Worm (Caenorhabditis elegans) whole organism, late embryonic: ENCODE measurements around the gene B0334.13.

Experiments
- C08G9.2 ChIP-seq: sonication (generic microtip); optimal IDR thresholded peaks from 2 replicates; lab custom pipeline; 2016; ENCODE audit warnings: mild to moderate bottlenecking, missing genetic modification characterization, moderate library complexity, missing compliant biosample characterization
- K02D7.2 ChIP-seq: sonication (generic microtip); optimal IDR thresholded peaks from 2 replicates; lab custom pipeline; 2017; ENCODE audit warnings: mild to moderate bottlenecking, missing genetic modification characterization, missing compliant biosample characterization
- K09A11.1 ChIP-seq: sonication (generic microtip); optimal IDR thresholded peaks from 2 replicates; lab custom pipeline; 2017; ENCODE audit warnings: antibody characterized with exemption, mild to moderate bottlenecking, missing genetic modification characterization, missing compliant biosample characterization; ENCODE audit not compliant: insufficient read depth
- T23F11.4 ChIP-seq: fragments of 200-800 bp; sonication (Bioruptor generic); optimal IDR thresholded peaks from 2 replicates; lab custom pipeline; 2018; ENCODE audit warnings: mild to moderate bottlenecking, missing genetic modification characterization, missing compliant biosample characterization
- ahr-1 ChIP-seq: sonication (generic microtip); optimal IDR thresholded peaks from 2 replicates; lab custom pipeline; 2016; ENCODE audit warnings: missing genetic modification characterization, missing compliant biosample characterization
- ceh-18 ChIP-seq: sonication (generic microtip); optimal IDR thresholded peaks from 2 replicates; lab custom pipeline; 2016; ENCODE audit warnings: missing genetic modification characterization, missing compliant biosample characterization
- ceh-19 ChIP-seq: fragments of 200-800 bp; sonication (Bioruptor generic); optimal IDR thresholded peaks from 2 replicates; lab custom pipeline; 2018; ENCODE audit warnings: mild to moderate bottlenecking, missing genetic modification characterization, missing compliant biosample characterization
- ceh-2 ChIP-seq: sonication (generic microtip); optimal IDR thresholded peaks from 2 replicates; lab custom pipeline; 2016; ENCODE audit warnings: missing genotype, missing genetic modification characterization, missing compliant biosample characterization
- ceh-22 ChIP-seq: sonication (generic microtip); optimal IDR thresholded peaks from 2 replicates; lab custom pipeline; 2017; ENCODE audit warnings: missing biosample characterization, missing genetic modification characterization
- ceh-24 ChIP-seq: sonication (generic microtip); optimal IDR thresholded peaks from 2 replicates; lab custom pipeline; 2016; ENCODE audit warnings: mild to moderate bottlenecking, missing genetic modification characterization, missing compliant biosample characterization
- ceh-31 ChIP-seq: sonication (generic microtip); optimal IDR thresholded peaks from 2 replicates; lab custom pipeline; 2016; ENCODE audit warnings: missing genetic modification characterization, missing compliant biosample characterization
- ceh-34 ChIP-seq: sonication (generic microtip); optimal IDR thresholded peaks from 2 replicates; lab custom pipeline; 2016; ENCODE audit warnings: mild to moderate bottlenecking, missing genetic modification characterization, missing compliant biosample characterization
- ceh-48 ChIP-seq: sonication (generic microtip); optimal IDR thresholded peaks from 2 replicates; lab custom pipeline; 2016; ENCODE audit warnings: missing genetic modification characterization, inconsistent platforms, missing compliant biosample characterization
- che-1 ChIP-seq: sonication (generic microtip); optimal IDR thresholded peaks from 2 replicates; lab custom pipeline; 2016; ENCODE audit warnings: mild to moderate bottlenecking, missing genetic modification characterization, missing compliant biosample characterization
- dmd-4 ChIP-seq: sonication (generic microtip); optimal IDR thresholded peaks from 2 replicates; lab custom pipeline; 2016; ENCODE audit warnings: borderline replicate concordance, missing genetic modification characterization, missing compliant biosample characterization
- dve-1 ChIP-seq: sonication (generic microtip); optimal IDR thresholded peaks from 2 replicates; lab custom pipeline; 2017; ENCODE audit warnings: antibody characterized with exemption, mild to moderate bottlenecking, missing genetic modification characterization, missing compliant biosample characterization
- elt-2 ChIP-seq: sonication (generic microtip); optimal IDR thresholded peaks from 2 replicates; lab custom pipeline; 2016; ENCODE audit warnings: missing genetic modification reagents, missing genetic modification characterization, missing compliant biosample characterization
- ets-4 ChIP-seq: sonication (generic microtip); optimal IDR thresholded peaks from 2 replicates; lab custom pipeline; 2016; ENCODE audit warnings: missing genetic modification characterization, missing compliant biosample characterization
- eyg-1 ChIP-seq: sonication (generic microtip); optimal IDR thresholded peaks from 2 replicates; lab custom pipeline; 2016; ENCODE audit warnings: missing genotype, missing genetic modification characterization, missing compliant biosample characterization
- gmeb-2 ChIP-seq: sonication (generic microtip); optimal IDR thresholded peaks from 2 replicates; lab custom pipeline; 2016; ENCODE audit warnings: missing genetic modification characterization, inconsistent platforms, missing compliant biosample characterization
- hlh-15 ChIP-seq: sonication (generic microtip); optimal IDR thresholded peaks from 2 replicates; lab custom pipeline; 2016; ENCODE audit warnings: missing genetic modification characterization, missing compliant biosample characterization
- hlh-6 ChIP-seq: sonication (generic microtip); optimal IDR thresholded peaks from 2 replicates; lab custom pipeline; 2016; ENCODE audit warnings: missing genotype, missing genetic modification characterization, missing compliant biosample characterization
- hlh-8 ChIP-seq: sonication (generic microtip); optimal IDR thresholded peaks from 2 replicates; lab custom pipeline; 2016; ENCODE audit warnings: missing genotype, missing genetic modification characterization, missing compliant biosample characterization
- lim-6 ChIP-seq: sonication (generic microtip); optimal IDR thresholded peaks from 2 replicates; lab custom pipeline; 2016; ENCODE audit warnings: missing genetic modification characterization, missing compliant biosample characterization
- madf-2 ChIP-seq: sonication (generic microtip); optimal IDR thresholded peaks from 2 replicates; lab custom pipeline; 2017; ENCODE audit warnings: missing genetic modification characterization, missing compliant biosample characterization
- nfya-1 ChIP-seq: sonication (generic microtip); optimal IDR thresholded peaks from 2 replicates; lab custom pipeline; 2017; ENCODE audit warnings: missing genetic modification characterization, mild to moderate bottlenecking, missing compliant biosample characterization, antibody characterized with exemption, moderate library complexity
- odd-2 ChIP-seq: sonication (generic microtip); optimal IDR thresholded peaks from 2 replicates; lab custom pipeline; 2017; ENCODE audit warnings: antibody characterized with exemption, mild to moderate bottlenecking, missing genetic modification characterization, missing compliant biosample characterization
- pax-1 ChIP-seq: fragments of 150-350 bp; optimal IDR thresholded peaks from 2 replicates; lab custom pipeline; 2014; ENCODE audit warnings: missing biosample characterization, missing genetic modification characterization
- ref-2 ChIP-seq: sonication (generic microtip); optimal IDR thresholded peaks from 2 replicates; lab custom pipeline; 2016; ENCODE audit warnings: missing genetic modification characterization, missing compliant biosample characterization
- rnt-1 ChIP-seq: sonication (generic microtip); optimal IDR thresholded peaks from 2 replicates; lab custom pipeline; 2016; ENCODE audit warnings: missing genetic modification characterization, missing compliant biosample characterization
- sox-4 ChIP-seq: sonication (generic microtip); optimal IDR thresholded peaks from 2 replicates; lab custom pipeline; 2017; ENCODE audit warnings: mild to moderate bottlenecking, missing genetic modification characterization, inconsistent platforms, missing compliant biosample characterization
- tbx-2 ChIP-seq: sonication (generic microtip); optimal IDR thresholded peaks from 2 replicates; lab custom pipeline; 2016; ENCODE audit warnings: missing genetic modification characterization, missing compliant biosample characterization
- ttx-3 ChIP-seq: sonication (generic microtip); optimal IDR thresholded peaks from 2 replicates; lab custom pipeline; 2016; ENCODE audit warnings: missing genetic modification reagents, missing genetic modification characterization, missing compliant biosample characterization
- unc-42 ChIP-seq: sonication (generic microtip); optimal IDR thresholded peaks from 2 replicates; lab custom pipeline; 2016; ENCODE audit warnings: missing genotype, missing genetic modification characterization, missing compliant biosample characterization
- unc-55 ChIP-seq: sonication (generic microtip); optimal IDR thresholded peaks from 2 replicates; lab custom pipeline; 2017; ENCODE audit warnings: missing biosample characterization, missing genetic modification reagents, missing genetic modification characterization
- unc-86 ChIP-seq: sonication (generic microtip); optimal IDR thresholded peaks from 2 replicates; lab custom pipeline; 2016; ENCODE audit warnings: missing genetic modification characterization, missing compliant biosample characterization
- ztf-16 ChIP-seq: sonication (generic microtip); optimal IDR thresholded peaks from 2 replicates; lab custom pipeline; 2017; ENCODE audit warnings: missing genetic modification characterization, missing compliant biosample characterization

The B0334.13 gene

DNA sequence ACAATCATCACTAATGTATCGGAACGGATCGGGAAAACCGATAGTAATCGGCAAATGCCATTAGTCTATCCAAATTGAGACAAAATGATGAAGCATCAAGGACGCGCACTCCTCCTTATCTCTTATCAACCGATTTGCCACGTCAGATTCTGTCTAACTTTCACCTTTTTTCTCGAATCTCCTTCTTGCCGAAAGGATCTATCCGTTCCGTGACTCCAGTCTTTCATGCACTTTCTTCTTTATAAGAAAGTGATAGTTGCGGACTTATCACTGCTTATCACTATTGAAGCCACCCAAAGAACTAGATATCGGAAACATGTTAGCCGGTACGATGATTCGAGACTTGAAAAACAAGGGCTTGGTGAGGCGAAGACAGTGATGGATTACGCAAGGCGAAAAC lies 13.9 kb downstream of the B0334.13 start:
- no peak for TF ChIP-seq hlh-15 (tag; lab: Kevin White, UChicago)
- no peak for TF ChIP-seq ceh-22 (tag; lab: Kevin White, UChicago)
- no peak for TF ChIP-seq madf-2
- TF ChIP-seq rnt-1 (tag; lab: Kevin White, UChicago): no peak
- TF ChIP-seq hlh-6: no peak
- no peak for TF ChIP-seq K02D7.2 (tag; lab: Kevin White, UChicago)
- no peak for TF ChIP-seq ceh-2
- no peak for TF ChIP-seq ceh-34 (tag; lab: Kevin White, UChicago)

DNA sequence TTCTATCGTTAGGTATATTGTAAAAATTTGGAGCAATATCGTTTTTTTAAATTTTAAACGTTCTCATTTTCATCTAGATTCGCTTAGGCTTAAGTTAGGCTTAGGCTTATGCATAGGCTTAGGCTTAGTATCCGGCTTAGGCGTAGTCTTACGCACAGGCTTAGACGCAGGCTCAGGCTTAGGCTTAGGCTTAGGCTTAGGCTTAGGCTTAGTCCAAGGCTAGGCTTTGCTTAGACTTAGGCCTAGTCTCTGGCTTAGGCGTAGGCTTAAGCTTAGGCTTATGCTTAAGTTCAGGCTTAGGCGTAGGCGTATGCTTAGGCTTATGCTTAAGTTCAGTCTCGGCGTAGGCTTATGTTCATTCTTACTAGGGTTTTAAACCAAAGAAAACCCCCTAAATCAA lies 15.7 kb downstream of the B0334.13 start:
- no peak for TF ChIP-seq ceh-19
- TF ChIP-seq ahr-1 (tag; lab: Kevin White, UChicago): no peak
- peak; percentile 2 for TF ChIP-seq dve-1 (tag; lab: Kevin White, UChicago)
- TF ChIP-seq ceh-18 (tag; lab: Kevin White, UChicago): no peak
- TF ChIP-seq gmeb-2 (tag; lab: Kevin White, UChicago): no peak
- TF ChIP-seq C08G9.2 (tag; lab: Kevin White, UChicago): no peak
- TF ChIP-seq K09A11.1 (tag; lab: Kevin White, UChicago): no peak

ce11 chrII:11510373-11510772 lies 22.3 kb downstream of the B0334.13 start, which contains the start of gene npr-41:
Gene npr-41 (plus strand): TSS chrII:11510673.
- TF ChIP-seq sox-4: no peak
- no peak for TF ChIP-seq nfya-1 (tag; lab: Kevin White, UChicago)
- TF ChIP-seq ets-4: no peak
- TF ChIP-seq eyg-1 (tag; lab: Kevin White, UChicago): no peak
- no peak for TF ChIP-seq ztf-16 (tag; lab: Kevin White, UChicago)
- no peak for TF ChIP-seq madf-2
- no peak for TF ChIP-seq ceh-31 (tag; lab: Kevin White, UChicago)
- TF ChIP-seq lim-6 (tag; lab: Kevin White, UChicago): no peak
- TF ChIP-seq ceh-48 (tag; lab: Kevin White, UChicago): no peak
- TF ChIP-seq ceh-34 (tag; lab: Kevin White, UChicago): no peak
- TF ChIP-seq, all 69 proteins: peak for 0

ce11 chrII:11512921-11513320 lies 24.8 kb downstream of the B0334.13 start:
- no peak for TF ChIP-seq che-1 (tag; lab: Kevin White, UChicago)
- TF ChIP-seq ttx-3 (tag; lab: Kevin White, UChicago): no peak
- TF ChIP-seq pax-1: no peak
- TF ChIP-seq ztf-16 (tag; lab: Kevin White, UChicago): no peak
- TF ChIP-seq ceh-19: no peak
- TF ChIP-seq elt-2 (tag; lab: Kevin White, UChicago): no peak
- TF ChIP-seq dmd-4 (tag; lab: Kevin White, UChicago): no peak
- TF ChIP-seq sox-4: no peak
- no peak for TF ChIP-seq hlh-15 (tag; lab: Kevin White, UChicago)
- TF ChIP-seq ceh-2: no peak
- no peak for TF ChIP-seq eyg-1 (tag; lab: Kevin White, UChicago)
- no peak for TF ChIP-seq unc-55 (GFP tag; lab: Kevin White, UChicago)
- TF ChIP-seq odd-2 (tag; lab: Kevin White, UChicago): no peak
- TF ChIP-seq unc-42 (tag; lab: Kevin White, UChicago): no peak
- no peak for TF ChIP-seq tbx-2 (tag; lab: Kevin White, UChicago)
- TF ChIP-seq unc-86 (tag; lab: Kevin White, UChicago): no peak
- TF ChIP-seq hlh-8: no peak
- no peak for TF ChIP-seq dve-1 (tag; lab: Kevin White, UChicago)
- no peak for TF ChIP-seq T23F11.4 (GFP tag; lab: Kevin White, UChicago)

- no peak for TF ChIP-seq unc-42 (tag; lab: Kevin White, UChicago)
- no peak for TF ChIP-seq ceh-24
- no peak for TF ChIP-seq ref-2
- TF ChIP-seq, all 69 proteins: peak for 0
Observed at ce11 chrII:11514775-11515174, 26.7 kb downstream of the B0334.13 start, which contains the start of gene srh-44. Gene srh-44 (plus strand): TSS chrII:11515075.
